Fruit fly (Drosophila melanogaster): ENCODE measurements around the gene CG12511.

dm6 chr2L:5662549-5662948 is 15.8 kb upstream of the CG12511 start, which contains the start of gene Hsp60C:
- TF ChIP-seq sage (GFP tag; optimal IDR thresholded peaks at IDR 0.05) (no peak), CG9705 (GFP tag; optimal IDR thresholded peaks at IDR 0.05) (no peak), pan (optimal IDR thresholded peaks at IDR 0.05) (no peak), CrebA (GFP tag; optimal IDR thresholded peaks at IDR 0.05; ENCODE audit: borderline replicate concordance) (no peak), foxo (GFP tag; optimal IDR thresholded peaks at IDR 0.05) (no peak), Abd-B (GFP tag; optimal IDR thresholded peaks at IDR 0.05) (no peak), lola (GFP tag; optimal IDR thresholded peaks at IDR 0.05) (no peak), usp (GFP tag; optimal IDR thresholded peaks at IDR 0.05) (no peak), GATAd (GFP tag; optimal IDR thresholded peaks at IDR 0.05) (no peak), tai (GFP tag; optimal IDR thresholded peaks at IDR 0.05) (no peak)
